Worm (Caenorhabditis elegans): ENCODE measurements around the gene str-2.

DNA sequence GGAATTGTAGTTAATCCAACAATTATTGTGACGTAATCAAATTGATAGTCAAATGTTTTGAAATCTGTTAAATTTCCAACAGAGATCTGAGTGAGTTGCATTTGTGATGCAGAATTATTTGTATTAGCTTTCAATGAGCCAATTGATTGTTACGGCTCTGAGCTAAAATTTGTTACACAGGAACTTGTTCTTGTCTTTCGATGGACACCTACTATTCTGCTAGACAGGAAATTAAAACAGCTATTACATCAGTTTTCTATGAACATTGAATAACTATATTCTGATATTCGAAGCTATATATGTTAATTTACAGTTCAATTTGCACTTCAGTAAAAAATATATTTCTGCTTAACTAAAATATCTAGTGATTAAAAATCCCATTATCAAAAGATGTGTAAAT is 9.9 kb upstream of the str-2 start, which contains the start of gene sru-40:
- TF ChIP-seq pha-4 (tag; optimal IDR thresholded peaks at IDR 0.05) (no peak), zip-8 (tag; optimal IDR thresholded peaks at IDR 0.05) (peak; percentile 46), sem-2 (GFP tag; optimal IDR thresholded peaks at IDR 0.05) (no peak), lsy-2 (tag; optimal IDR thresholded peaks at IDR 0.05) (no peak), unc-62 (GFP tag; optimal IDR thresholded peaks at IDR 0.05) (no peak), elt-3 (tag; optimal IDR thresholded peaks at IDR 0.05) (no peak), nhr-28 (tag; optimal IDR thresholded peaks at IDR 0.05) (no peak), ztf-11 (tag; optimal IDR thresholded peaks at IDR 0.05) (no peak), nhr-237 (tag; optimal IDR thresholded peaks at IDR 0.05) (no peak)
